Fruit fly (Drosophila melanogaster) whole organism, embryonic: ENCODE data around the gene CG43675.

Experiments used
- Antp ChIP-seq: fragments of 200-800 bp; sonication (Bioruptor generic); optimal IDR thresholded peaks from 3 replicates; lab custom pipeline; 2016; ENCODE audit warnings: missing biosample characterization, missing genetic modification characterization
- Atf3 ChIP-seq: fragments of 200-800 bp; sonication (Bioruptor generic); optimal IDR thresholded peaks from 3 replicates; lab custom pipeline; 2016; ENCODE audit warnings: missing biosample characterization, missing genetic modification characterization
- CG10654 ChIP-seq: fragments of 200-800 bp; sonication (Bioruptor generic); optimal IDR thresholded peaks from 2 replicates; lab custom pipeline; 2016; ENCODE audit warnings: missing biosample characterization, missing genetic modification characterization
- CG10979 ChIP-seq: fragments of 200-800 bp; sonication (Bioruptor generic); optimal IDR thresholded peaks from 2 replicates; lab custom pipeline; 2018; ENCODE audit warnings: missing biosample characterization, mild to moderate bottlenecking, missing genetic modification characterization, moderate library complexity
- CG11560 ChIP-seq: fragments of 200-800 bp; sonication (Bioruptor generic); IDR thresholded peaks from 3 replicates; pipeline ENCODE4 v1.3.6; 2022; ENCODE audit warnings: missing biosample characterization, missing genetic modification characterization
- CG14710 ChIP-seq: fragments of 200-800 bp; sonication (Bioruptor generic); optimal IDR thresholded peaks from 3 replicates; lab custom pipeline; 2019; ENCODE audit warnings: missing biosample characterization, mild to moderate bottlenecking, missing genetic modification characterization, moderate library complexity
- CG1529 ChIP-seq: fragments of 200-800 bp; sonication (Bioruptor generic); optimal IDR thresholded peaks from 3 replicates; lab custom pipeline; 2018; ENCODE audit warnings: missing biosample characterization, missing genetic modification characterization
- CG15514 ChIP-seq: fragments of 200-800 bp; sonication (Bioruptor generic); optimal IDR thresholded peaks from 3 replicates; lab custom pipeline; 2017; ENCODE audit warnings: missing biosample characterization, missing genetic modification characterization, mild to moderate bottlenecking, moderate library complexity, missing genetic modification reagents
- CG16863 ChIP-seq: fragments of 200-800 bp; sonication (Bioruptor generic); optimal IDR thresholded peaks from 3 replicates; lab custom pipeline; 2016; ENCODE audit warnings: missing biosample characterization, missing genetic modification characterization
- CG17361 ChIP-seq: fragments of 200-800 bp; sonication (Bioruptor generic); IDR thresholded peaks from 3 replicates; pipeline ENCODE4 v1.3.6; 2022; ENCODE audit warnings: missing biosample characterization, missing genetic modification characterization
- CG2116 ChIP-seq: fragments of 200-800 bp; sonication (Bioruptor generic); optimal IDR thresholded peaks from 3 replicates; lab custom pipeline; 2018; ENCODE audit warnings: missing biosample characterization, mild to moderate bottlenecking, missing genetic modification characterization
- CG31224 ChIP-seq: fragments of 200-800 bp; sonication (Bioruptor generic); IDR thresholded peaks from 2 replicates; pipeline ENCODE4 v1.3.6; 2022; ENCODE audit warnings: missing biosample characterization, missing genetic modification characterization
- CG34422 ChIP-seq: fragments of 200-800 bp; sonication (Bioruptor generic); IDR thresholded peaks from 3 replicates; pipeline ENCODE4 v1.3.6; 2022; ENCODE audit warnings: missing biosample characterization, missing genetic modification characterization
- CG3726 ChIP-seq: fragments of 200-800 bp; sonication (Bioruptor generic); IDR thresholded peaks from 3 replicates; pipeline ENCODE4, ENCODE4 v1.3.6; 2022; ENCODE audit warnings: missing biosample characterization, missing genetic modification characterization
- CG4617 ChIP-seq: fragments of 200-800 bp; sonication (Bioruptor generic); optimal IDR thresholded peaks from 3 replicates; lab custom pipeline; 2016; ENCODE audit warnings: missing biosample characterization, missing genetic modification characterization, borderline replicate concordance
- CG6175 ChIP-seq: fragments of 200-800 bp; sonication (Bioruptor generic); IDR thresholded peaks from 3 replicates; pipeline ENCODE4 v1.3.6; 2022; ENCODE audit warnings: missing biosample characterization, missing genetic modification characterization
- CG6272 ChIP-seq: fragments of 200-800 bp; sonication (Bioruptor generic); IDR thresholded peaks from 2 replicates; pipeline ENCODE4 v1.3.6; 2022; ENCODE audit warnings: missing biosample characterization, missing genetic modification characterization
- CG6813 ChIP-seq: fragments of 200-800 bp; sonication (Bioruptor generic); optimal IDR thresholded peaks from 2 replicates; lab custom pipeline; 2017; ENCODE audit warnings: missing biosample characterization, missing genetic modification characterization, mild to moderate bottlenecking, moderate library complexity, missing genetic modification reagents
- CG7271 ChIP-seq: fragments of 200-800 bp; sonication (Bioruptor generic); optimal IDR thresholded peaks from 2 replicates; lab custom pipeline; 2018; ENCODE audit warnings: missing biosample characterization, mild to moderate bottlenecking, missing genetic modification characterization, moderate library complexity
- CG7357 ChIP-seq: fragments of 200-800 bp; sonication (Bioruptor generic); IDR thresholded peaks from 3 replicates; pipeline ENCODE4 v1.3.6; 2022; ENCODE audit warnings: missing biosample characterization, missing genetic modification characterization
- CG7786 ChIP-seq: fragments of 200-800 bp; sonication (Bioruptor generic); optimal IDR thresholded peaks from 2 replicates; lab custom pipeline; 2016; ENCODE audit warnings: missing biosample characterization, missing genetic modification characterization
- CoRest ChIP-seq: fragments of 200-800 bp; sonication (Bioruptor generic); optimal IDR thresholded peaks from 3 replicates; lab custom pipeline; 2018; ENCODE audit warnings: missing biosample characterization, mild to moderate bottlenecking, missing genetic modification characterization, moderate library complexity
- D ChIP-seq, 2 experiments: fragments of 200-800 bp in 1 of 2; fragments of >200 bp in 1 of 2; sonication (Bioruptor generic) in 1 of 2; optimal IDR thresholded peaks; 2 replicates in 1 of 2; 3 replicates in 1 of 2; lab custom pipeline; 2017; ENCODE audit warnings: mild to moderate bottlenecking in 1 of 2, missing biosample characterization in 1 of 2, missing genetic modification characterization in 1 of 2, missing genetic modification reagents in 1 of 2
- Doc2 ChIP-seq: fragments of 200-800 bp; sonication (Bioruptor generic); IDR thresholded peaks from 2 replicates; pipeline ENCODE4 v1.3.6; 2022; ENCODE audit warnings: missing biosample characterization, missing genetic modification characterization
- Gsc ChIP-seq: fragments of 200-800 bp; sonication (Bioruptor generic); IDR thresholded peaks from 2 replicates; pipeline ENCODE4 v1.3.6; 2022; ENCODE audit warnings: missing biosample characterization, missing genetic modification characterization
- Mad ChIP-seq: fragments of 200-800 bp; sonication (Bioruptor generic); optimal IDR thresholded peaks from 2 replicates; lab custom pipeline; 2016; ENCODE audit warnings: missing biosample characterization, missing genetic modification characterization
- Meics ChIP-seq: fragments of 200-800 bp; sonication (Bioruptor generic); optimal IDR thresholded peaks from 2 replicates; lab custom pipeline; 2017; ENCODE audit warnings: missing biosample characterization, mild to moderate bottlenecking, missing genetic modification characterization
- Nf-YC ChIP-seq: fragments of 200-800 bp; optimal IDR thresholded peaks from 3 replicates; lab custom pipeline; 2019; ENCODE audit warnings: missing biosample characterization, mild to moderate bottlenecking, missing genetic modification characterization, moderate library complexity
- PHDP ChIP-seq: fragments of 200-800 bp; sonication (Bioruptor generic); optimal IDR thresholded peaks from 3 replicates; lab custom pipeline; 2018; ENCODE audit warnings: missing biosample characterization, mild to moderate bottlenecking, missing genetic modification characterization, moderate library complexity
- Six4 ChIP-seq: fragments of 200-800 bp; sonication (Bioruptor generic); optimal IDR thresholded peaks from 2 replicates; lab custom pipeline; 2016; ENCODE audit warnings: missing biosample characterization, missing genetic modification characterization
- al ChIP-seq: fragments of 200-800 bp; sonication (Bioruptor generic); IDR thresholded peaks from 2 replicates; pipeline ENCODE4 v1.3.6; 2022; ENCODE audit warnings: missing biosample characterization, missing genetic modification characterization
- az2 ChIP-seq: fragments of 200-800 bp; sonication (Bioruptor generic); optimal IDR thresholded peaks from 3 replicates; lab custom pipeline; 2016; ENCODE audit warnings: missing biosample characterization, missing genetic modification characterization
- crol ChIP-seq: fragments of 200-800 bp; sonication (Bioruptor generic); IDR thresholded peaks from 2 replicates; pipeline ENCODE4 v1.3.6; 2022; ENCODE audit warnings: missing biosample characterization, missing genetic modification characterization
- dpn ChIP-seq, 2 experiments: fragments of 200-800 bp; sonication (Bioruptor generic); optimal IDR thresholded peaks; 3 replicates each; lab custom pipeline; 2016; ENCODE audit warnings: missing biosample characterization in 2 of 2, missing genetic modification characterization in 2 of 2
- en ChIP-seq: fragments of 200-800 bp; sonication (Bioruptor generic); optimal IDR thresholded peaks from 2 replicates; lab custom pipeline; 2016; ENCODE audit warnings: missing biosample characterization, missing genetic modification characterization
- eve ChIP-seq, 2 experiments: fragments of >200 bp; optimal IDR thresholded peaks; 2 replicates each; lab custom pipeline; 2017; ENCODE audit warnings: missing biosample characterization in 2 of 2, missing genetic modification characterization in 2 of 2
- ewg ChIP-seq: fragments of 200-800 bp; sonication (Bioruptor generic); optimal IDR thresholded peaks from 3 replicates; lab custom pipeline; 2017; ENCODE audit warnings: mild to moderate bottlenecking, missing biosample characterization, missing genetic modification reagents, missing genetic modification characterization
- eyg ChIP-seq: fragments of 200-800 bp; sonication (Bioruptor generic); optimal IDR thresholded peaks from 3 replicates; lab custom pipeline; 2016; ENCODE audit warnings: missing biosample characterization, missing genetic modification characterization
- gcm2 ChIP-seq: fragments of 200-800 bp; sonication (Bioruptor generic); optimal IDR thresholded peaks from 2 replicates; lab custom pipeline; 2016; ENCODE audit warnings: missing biosample characterization, missing genetic modification characterization
- lola ChIP-seq, 3 experiments: fragments of >200 bp in 2 of 3; fragments of 200-800 bp in 1 of 3; sonication (Bioruptor generic) in 1 of 3; optimal IDR thresholded peaks; 2 replicates each; lab custom pipeline; 2017 to 2019; ENCODE audit warnings: missing biosample characterization in 3 of 3, missing genetic modification characterization in 3 of 3, mild to moderate bottlenecking in 1 of 3, moderate library complexity in 1 of 3
- luna ChIP-seq: fragments of 200-800 bp; sonication (Bioruptor generic); optimal IDR thresholded peaks from 2 replicates; lab custom pipeline; 2016; ENCODE audit warnings: missing biosample characterization, missing genetic modification characterization
- mam ChIP-seq: fragments of 200-800 bp; sonication (Bioruptor generic); optimal IDR thresholded peaks from 3 replicates; lab custom pipeline; 2016; ENCODE audit warnings: missing biosample characterization, missing genetic modification characterization
- peb ChIP-seq: fragments of 200-800 bp; sonication (Bioruptor generic); IDR thresholded peaks from 2 replicates; pipeline ENCODE4 v1.3.6; 2022; ENCODE audit warnings: missing biosample characterization, missing genetic modification characterization
- pho ChIP-seq: fragments of 200-800 bp; sonication (Bioruptor generic); optimal IDR thresholded peaks from 2 replicates; lab custom pipeline; 2016; ENCODE audit warnings: missing biosample characterization, missing genetic modification characterization
- scrt ChIP-seq: fragments of 200-800 bp; sonication (Bioruptor generic); optimal IDR thresholded peaks from 2 replicates; lab custom pipeline; 2018; ENCODE audit warnings: missing biosample characterization, mild to moderate bottlenecking, missing genetic modification characterization, moderate library complexity
- slp2 ChIP-seq: fragments of 200-800 bp; sonication (Bioruptor generic); optimal IDR thresholded peaks from 2 replicates; lab custom pipeline; 2016; ENCODE audit warnings: missing biosample characterization, missing genetic modification characterization
- ttk ChIP-seq: fragments of 200-800 bp; sonication (Bioruptor generic); IDR thresholded peaks from 2 replicates; pipeline ENCODE4 v2.1.2; 2022; ENCODE audit warnings: missing biosample characterization, missing genetic modification characterization
- yki ChIP-seq: fragments of >200 bp; optimal IDR thresholded peaks from 3 replicates; lab custom pipeline; 2018
- z ChIP-seq: fragments of 200-800 bp; sonication (Bioruptor generic); IDR thresholded peaks from 3 replicates; pipeline ENCODE4 v1.3.6; 2022; ENCODE audit warnings: missing biosample characterization, missing genetic modification characterization
- zf30C ChIP-seq: fragments of 200-800 bp; sonication (Bioruptor generic); optimal IDR thresholded peaks from 3 replicates; lab custom pipeline; 2018; ENCODE audit warnings: missing biosample characterization, mild to moderate bottlenecking, missing genetic modification characterization

The CG43675 gene

dm6 chr3R:9378644-9379411, 23.5 kb downstream of the CG43675 start (continued):
- TF ChIP-seq CG2116 (peak; percentile 40), gcm2 (GFP tag; lab: Kevin White, UChicago) (no peak), CG4617 (GFP tag; lab: Kevin White, UChicago) (no peak), eyg (GFP tag; lab: Kevin White, UChicago) (no peak), en (GFP tag; lab: Kevin White, UChicago) (no peak), scrt (GFP tag; lab: Kevin White, UChicago) (peak; percentile 4), Six4 (GFP tag; lab: Kevin White, UChicago) (no peak), CG1529 (peak; percentile 36), slp2 (GFP tag; lab: Kevin White, UChicago) (no peak), CG6175 (GFP tag; lab: Robert Waterston, UW) (no peak), yki (lab: Kevin White, UChicago) (no peak), z (GFP tag; lab: Robert Waterston, UW) (no peak), Antp (no peak), eve (GFP tag; optimal IDR thresholded peaks at IDR 0.05; lab: Kevin White, UChicago) (peak in 1 of 2 experiments; percentile 60), PHDP (peak; percentile 16), CG11560 (tag; lab: Robert Waterston, UW) (no peak), Doc2 (no peak), lola (GFP tag; optimal IDR thresholded peaks at IDR 0.05; lab: Kevin White, UChicago) (peak in 1 of 3 experiments; percentile 90), CG15514 (no peak), dpn (GFP tag; optimal IDR thresholded peaks at IDR 0.05; lab: Kevin White, UChicago) (peak in 1 of 2 experiments; percentile 20), CoRest (tag; lab: Kevin White, UChicago) (peak; percentile 62), CG7271 (no peak), CG10979 (peak; percentile 87), CG14710 (tag; lab: Kevin White, UChicago) (peak; percentile 87), Nf-YC (tag; lab: Kevin White, UChicago) (no peak), CG6813 (GFP tag; lab: Kevin White, UChicago) (peak; percentile 22), CG10654 (GFP tag; lab: Kevin White, UChicago) (peak; percentile 11), crol (GFP tag; lab: Robert Waterston, UW) (no peak; the same call in 1 of the 2 replicates), Meics (GFP tag; lab: Kevin White, UChicago) (no peak), CG3726 (GFP tag; lab: Robert Waterston, UW) (no peak), Gsc (GFP tag; lab: Robert Waterston, UW) (no peak), ttk (GFP tag; lab: Robert Waterston, UW) (no peak), CG17361 (GFP tag; lab: Robert Waterston, UW) (peak; percentile 80), Atf3 (GFP tag; lab: Kevin White, UChicago) (no peak), al (no peak), CG16863 (no peak), peb (GFP tag; lab: Robert Waterston, UW) (peak; percentile 43), ewg (GFP tag; lab: Kevin White, UChicago) (peak; percentile 40), mam (GFP tag; lab: Kevin White, UChicago) (no peak), Mad (GFP tag; lab: Kevin White, UChicago) (no peak), CG31224 (no peak), luna (GFP tag; lab: Kevin White, UChicago) (no peak), CG6272 (GFP tag; lab: Robert Waterston, UW) (0 out of 2 replicates have a peak, but pooled peaks have one; percentile 7), CG7357 (GFP tag; lab: Robert Waterston, UW) (peak; percentile 32; the same call in 1 of the 3 replicates), CG34422 (GFP tag; lab: Robert Waterston, UW) (no peak), D (optimal IDR thresholded peaks at IDR 0.05; lab: Kevin White, UChicago) (no peak), D (GFP tag; optimal IDR thresholded peaks at IDR 0.05; lab: Kevin White, UChicago) (peak; percentile 74), CG7786 (GFP tag; lab: Kevin White, UChicago) (no peak), az2 (GFP tag; lab: Kevin White, UChicago) (peak; percentile 57), pho (GFP tag; lab: Kevin White, UChicago) (no peak), zf30C (GFP tag; lab: Kevin White, UChicago) (peak; percentile 95)
